Worm (Caenorhabditis elegans) whole organism, L4 larva: ENCODE measurements around the gene Y41D4B.15.
A peak's percentile ranks its signal among the peaks of the same experiment; 100 is the strongest.

Experiments used
- D1046.2 ChIP-seq: fragments of 200-800 bp; sonication (Bioruptor generic); IDR thresholded peaks from 2 replicates; pipeline ENCODE4 v1.3.6; 2022; ENCODE audit warnings: missing genetic modification characterization, missing compliant biosample characterization
- F44E2.7 ChIP-seq: fragments of 200-800 bp; sonication (Bioruptor generic); IDR thresholded peaks from 2 replicates; pipeline ENCODE4 v2.1.2; 2022; ENCODE audit warnings: missing genetic modification characterization, missing compliant biosample characterization
- R02D3.7 ChIP-seq: fragments of 150-350 bp; sonication (generic microtip); optimal IDR thresholded peaks from 3 replicates; lab custom pipeline; 2014; ENCODE audit warnings: missing biosample characterization, missing genetic modification characterization
- T26A8.4 ChIP-seq: fragments of 200-800 bp; sonication (Bioruptor generic); IDR thresholded peaks from 2 replicates; pipeline ENCODE4 v1.3.6; 2022; ENCODE audit warnings: missing genetic modification characterization, missing compliant biosample characterization
- Y48G9A.11 ChIP-seq: fragments of 200-800 bp; sonication (Bioruptor generic); IDR thresholded peaks from 2 replicates; pipeline ENCODE4 v1.3.6; 2022; ENCODE audit warnings: missing genetic modification reagents, missing genetic modification characterization, missing compliant biosample characterization
- Y75B8A.6 ChIP-seq: fragments of 200-800 bp; sonication (Bioruptor generic); IDR thresholded peaks from 2 replicates; pipeline ENCODE4 v1.3.6; 2022; ENCODE audit warnings: missing genetic modification reagents, missing genetic modification characterization, missing compliant biosample characterization
- ZK337.2 ChIP-seq: fragments of 200-800 bp; sonication (Bioruptor generic); IDR thresholded peaks from 2 replicates; pipeline ENCODE4 v1.3.6; 2022; ENCODE audit warnings: missing genetic modification reagents, missing genetic modification characterization, missing compliant biosample characterization
- ZK546.5 ChIP-seq, 2 experiments: sonication (generic microtip); optimal IDR thresholded peaks; 2 replicates each; lab custom pipeline; 2017; ENCODE audit warnings: missing biosample characterization in 2 of 2, missing genetic modification characterization in 2 of 2
- aha-1 ChIP-seq: fragments of 150-350 bp; peaks from one replicate; lab custom pipeline; 2014; ENCODE audit warnings: missing biosample characterization, missing genetic modification characterization
- aly-2 ChIP-seq: sonication (generic microtip); optimal IDR thresholded peaks from 2 replicates; lab custom pipeline; 2018; ENCODE audit warnings: missing biosample characterization, missing genetic modification characterization
- arid-1 ChIP-seq: fragments of 200-800 bp; sonication (Bioruptor generic); conservative IDR thresholded peaks from 2 replicates; pipeline ENCODE4 v1.3.6; 2022; ENCODE audit warnings: missing genetic modification reagents, missing genetic modification characterization, missing compliant biosample characterization
- attf-4 ChIP-seq: sonication (generic microtip); optimal IDR thresholded peaks from 3 replicates; lab custom pipeline; 2017; ENCODE audit warnings: missing biosample characterization, missing genetic modification characterization
- ceh-20 ChIP-seq: fragments of 200-800 bp; sonication (Bioruptor generic); IDR thresholded peaks from 2 replicates; pipeline ENCODE4 v1.3.6; 2022; ENCODE audit warnings: missing genetic modification reagents, missing genetic modification characterization, missing compliant biosample characterization
- ceh-28 ChIP-seq: fragments of 150-350 bp; optimal IDR thresholded peaks from 2 replicates; lab custom pipeline; 2014; ENCODE audit warnings: missing biosample characterization, missing genetic modification reagents, missing genetic modification characterization
- ceh-32 ChIP-seq: sonication (generic microtip); optimal IDR thresholded peaks from 2 replicates; lab custom pipeline; 2016; ENCODE audit warnings: mild to moderate bottlenecking, missing genetic modification characterization, missing compliant biosample characterization; ENCODE audit not compliant: poor library complexity
- ceh-44 ChIP-seq: fragments of 200-800 bp; sonication (Bioruptor generic); IDR thresholded peaks from 2 replicates; pipeline ENCODE4 v1.3.6; 2022; ENCODE audit warnings: missing genetic modification reagents, missing genetic modification characterization, missing compliant biosample characterization
- daf-16 ChIP-seq, 3 experiments: sonication (generic microtip); optimal IDR thresholded peaks; 2 replicates each; lab custom pipeline; 2016 to 2017; ENCODE audit warnings: missing genetic modification characterization in 3 of 3, missing genetic modification reagents in 3 of 3, mild to moderate bottlenecking in 2 of 3, missing compliant biosample characterization in 2 of 3, missing biosample characterization in 1 of 3, moderate library complexity in 1 of 3
- daf-19 ChIP-seq: fragments of 200-800 bp; sonication (Bioruptor generic); conservative IDR thresholded peaks from 2 replicates; pipeline ENCODE4 v1.3.6; 2022; ENCODE audit warnings: missing genetic modification characterization, missing compliant biosample characterization
- egl-43 ChIP-seq: fragments of 200-800 bp; sonication (Bioruptor generic); IDR thresholded peaks from 2 replicates; pipeline ENCODE4 v1.3.6; 2022; ENCODE audit warnings: missing genetic modification reagents, missing genetic modification characterization, missing compliant biosample characterization
- hif-1 ChIP-seq, 2 experiments: sonication (generic microtip); optimal IDR thresholded peaks; 2 replicates each; lab custom pipeline; 2016 to 2017; ENCODE audit warnings: missing compliant biosample characterization in 2 of 2, missing genetic modification characterization in 2 of 2, missing genetic modification reagents in 2 of 2, missing genotype in 2 of 2, mild to moderate bottlenecking in 1 of 2
- hmg-1.1 ChIP-seq: fragments of 200-800 bp; sonication (Bioruptor generic); IDR thresholded peaks from 2 replicates; pipeline ENCODE4 v1.3.6; 2022; ENCODE audit warnings: missing genetic modification reagents, missing genetic modification characterization, missing compliant biosample characterization
- jun-1 ChIP-seq: fragments of 150-350 bp; optimal IDR thresholded peaks from 2 replicates; lab custom pipeline; 2014; ENCODE audit warnings: missing biosample characterization, missing genetic modification reagents, missing genetic modification characterization
- lin-15B ChIP-seq: fragments of 150-350 bp; sonication (generic microtip); optimal IDR thresholded peaks from 3 replicates; lab custom pipeline; 2014; ENCODE audit warnings: missing biosample characterization, missing genetic modification characterization
- lin-39 ChIP-seq: fragments of 150-350 bp; optimal IDR thresholded peaks from 2 replicates; lab custom pipeline; 2014; ENCODE audit warnings: missing biosample characterization, missing genetic modification reagents, missing genetic modification characterization
- mdl-1 ChIP-seq, 2 experiments: fragments of 150-350 bp in 1 of 2; sonication (generic microtip) in 1 of 2; optimal IDR thresholded peaks; 2 replicates each; lab custom pipeline; 2014 to 2017; ENCODE audit warnings: missing biosample characterization in 2 of 2, missing genetic modification characterization in 2 of 2
- mxl-2 ChIP-seq: fragments of 200-800 bp; sonication (Bioruptor generic); conservative IDR thresholded peaks from 2 replicates; pipeline ENCODE4 v1.3.6; 2022; ENCODE audit warnings: missing genetic modification reagents, missing genetic modification characterization, missing compliant biosample characterization
- nhr-111 ChIP-seq: fragments of 200-800 bp; sonication (Bioruptor generic); optimal IDR thresholded peaks from 2 replicates; lab custom pipeline; 2018; ENCODE audit warnings: mild to moderate bottlenecking, missing genetic modification characterization, missing compliant biosample characterization
- nhr-25 ChIP-seq: sonication (generic microtip); optimal IDR thresholded peaks from 2 replicates; lab custom pipeline; 2017; ENCODE audit warnings: missing genetic modification characterization, mild to moderate bottlenecking, missing compliant biosample characterization, antibody characterized with exemption, moderate library complexity, borderline replicate concordance; ENCODE audit not compliant: insufficient read depth
- nhr-76 ChIP-seq: fragments of 150-350 bp; optimal IDR thresholded peaks from 2 replicates; lab custom pipeline; 2014; ENCODE audit warnings: missing biosample characterization, missing genetic modification characterization
- pqm-1 ChIP-seq: sonication (generic microtip); optimal IDR thresholded peaks from 2 replicates; lab custom pipeline; 2017; ENCODE audit warnings: missing biosample characterization, missing genetic modification characterization
- saeg-2 ChIP-seq: fragments of 200-800 bp; sonication (Bioruptor generic); IDR thresholded peaks from 2 replicates; pipeline ENCODE4 v1.3.6; 2022; ENCODE audit warnings: missing genetic modification reagents, missing genetic modification characterization, missing compliant biosample characterization
- sdz-12 ChIP-seq: fragments of 200-800 bp; sonication (Bioruptor generic); optimal IDR thresholded peaks from 2 replicates; lab custom pipeline; 2018; ENCODE audit warnings: mild to moderate bottlenecking, missing genetic modification characterization, missing compliant biosample characterization
- set-16 ChIP-seq: fragments of 200-800 bp; sonication (Bioruptor generic); IDR thresholded peaks from 2 replicates; pipeline ENCODE4 v1.3.6; 2022; ENCODE audit warnings: missing genetic modification reagents, missing genetic modification characterization, missing compliant biosample characterization
- tra-1 ChIP-seq: fragments of 200-800 bp; sonication (Bioruptor generic); IDR thresholded peaks from 2 replicates; pipeline ENCODE4 v1.3.6; 2022; ENCODE audit warnings: missing genetic modification reagents, missing genetic modification characterization, missing compliant biosample characterization
- unc-39 ChIP-seq: sonication (generic microtip); optimal IDR thresholded peaks from 2 replicates; lab custom pipeline; 2017; ENCODE audit warnings: missing biosample characterization, missing genetic modification characterization
- unc-62 ChIP-seq, 3 experiments: fragments of 150-350 bp in 1 of 3; sonication (generic microtip); optimal IDR thresholded peaks in 2 of 3; peaks in 1 of 3; 1 replicate in 1 of 3; 2 replicates in 2 of 3; lab custom pipeline; 2014 to 2017; ENCODE audit warnings: missing biosample characterization in 3 of 3, missing genetic modification characterization in 3 of 3, missing genetic modification reagents in 3 of 3, missing genotype in 1 of 3
- vab-7 ChIP-seq: fragments of 200-800 bp; sonication (Bioruptor generic); IDR thresholded peaks from 2 replicates; pipeline ENCODE4 v1.3.6; 2022; ENCODE audit warnings: missing genetic modification reagents, missing genetic modification characterization, missing compliant biosample characterization
- zag-1 ChIP-seq: fragments of 150-350 bp; optimal IDR thresholded peaks from 2 replicates; lab custom pipeline; 2014; ENCODE audit warnings: missing biosample characterization, missing genetic modification characterization
- zfp-2 ChIP-seq: sonication (generic microtip); optimal IDR thresholded peaks from 2 replicates; lab custom pipeline; 2016; ENCODE audit warnings: mild to moderate bottlenecking, missing genetic modification characterization, missing compliant biosample characterization
- ztf-7 ChIP-seq: fragments of 150-350 bp; optimal IDR thresholded peaks from 2 replicates; lab custom pipeline; 2014; ENCODE audit warnings: missing biosample characterization, missing genetic modification characterization

The Y41D4B.15 gene

DNA sequence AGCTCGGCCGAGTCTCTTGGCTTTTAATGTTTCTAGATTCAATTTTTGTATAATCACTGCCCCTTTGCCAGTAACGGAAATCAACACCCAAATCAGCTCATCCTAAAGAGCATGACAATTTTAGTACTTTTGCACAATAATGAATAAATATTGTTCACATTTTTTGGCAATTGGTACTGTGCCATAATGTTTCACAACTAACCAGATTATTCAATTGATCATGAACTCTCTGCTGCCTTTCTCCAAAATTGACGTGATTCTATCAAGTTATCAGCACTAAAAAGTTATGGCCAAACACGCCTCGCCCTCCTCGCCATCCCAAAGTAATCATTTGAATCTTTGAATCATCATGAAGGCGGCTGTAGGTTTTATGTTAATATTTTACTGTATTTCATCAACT, 2.0 kb upstream of the Y41D4B.15 start, which contains the start of gene hpo-6:
Gene hpo-6 (plus strand): TSS at position 301 of the 400 bp plus-strand sequence.
- TF ChIP-seq pqm-1 (tag; lab: Kevin White, UChicago) (peak; percentile 45), ztf-7 (tag; lab: Kevin White, UChicago) (no peak), mdl-1 (tag; optimal IDR thresholded peaks at IDR 0.05; lab: Kevin White, UChicago) (no peak), daf-16 (GFP tag; optimal IDR thresholded peaks at IDR 0.05; lab: Kevin White, UChicago) (no peak), daf-16 (tag; optimal IDR thresholded peaks at IDR 0.05; lab: Kevin White, UChicago) (peak; percentile 58)

DNA sequence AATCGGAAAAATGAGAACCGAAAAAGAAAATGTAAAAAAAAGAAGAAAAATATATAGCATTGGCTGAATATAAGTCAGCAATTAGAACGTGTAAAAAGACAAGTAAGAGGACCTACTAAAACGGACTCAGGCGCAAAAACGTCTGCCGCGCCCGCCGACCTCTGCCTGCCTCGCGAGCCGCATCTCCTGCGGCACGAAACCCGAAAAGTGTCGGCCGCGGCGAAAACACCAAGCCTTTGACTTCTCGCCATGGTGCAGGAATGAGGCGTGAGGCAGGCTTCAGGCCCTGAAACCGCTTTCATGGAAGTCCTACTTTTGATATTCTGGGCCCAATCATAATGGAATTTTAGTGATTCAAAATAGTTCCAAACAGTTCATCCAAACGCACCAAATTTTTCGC, 1.8 kb downstream of the Y41D4B.15 start:
- TF ChIP-seq set-16 (GFP tag; lab: Robert Waterston, UW) (peak; percentile 90), R02D3.7 (no peak)

DNA sequence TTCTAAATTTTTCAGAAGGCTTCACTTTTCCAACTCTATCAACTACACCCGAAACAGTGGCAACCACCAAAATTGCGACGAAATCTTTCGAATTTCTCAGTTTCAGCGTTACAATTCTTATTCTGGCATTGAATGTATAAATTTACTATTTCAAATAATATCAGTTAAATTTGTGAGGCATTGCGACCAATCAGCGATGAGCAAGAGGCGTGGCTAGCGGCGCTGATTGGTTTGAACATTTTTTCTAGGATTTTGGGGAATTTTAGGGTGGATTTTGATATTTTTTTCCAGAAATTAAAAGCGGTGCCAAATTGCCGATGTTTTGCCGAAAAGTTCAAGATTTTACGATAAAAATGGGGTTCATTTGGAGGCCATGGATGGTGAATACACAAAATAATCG, 3.7 kb downstream of the Y41D4B.15 start:
- TF ChIP-seq Y48G9A.11 (0 out of 2 replicates have a peak, but pooled peaks have one; percentile 6), aha-1 (tag; lab: Kevin White, UChicago) (peak; percentile 83), attf-4 (no peak), zag-1 (tag; lab: Kevin White, UChicago) (no peak), zfp-2 (tag; lab: Kevin White, UChicago) (no peak), hmg-1.1 (no peak)

DNA sequence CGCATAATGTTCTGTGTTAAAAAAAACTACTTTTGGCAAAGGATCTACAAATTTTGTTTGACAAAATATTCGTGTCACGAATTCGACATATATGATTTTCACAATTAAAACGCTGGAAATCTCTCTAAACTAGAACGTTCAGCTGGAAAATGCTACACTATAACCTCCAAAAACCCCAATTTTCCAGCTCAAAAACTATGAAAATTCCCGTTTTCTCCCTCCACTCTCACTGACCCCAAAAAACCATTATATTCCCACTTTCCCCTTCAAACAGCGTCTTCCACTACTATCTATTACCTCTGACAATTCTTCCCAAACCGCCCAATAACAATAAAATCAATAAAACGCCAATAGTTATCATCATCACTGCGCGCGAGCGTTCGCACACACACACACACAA, 12.8 kb downstream of the Y41D4B.15 start, which contains the start of gene Y41D4B.14:
Gene Y41D4B.14 (plus strand): TSS at position 301 of the 400 bp plus-strand sequence.
- TF ChIP-seq arid-1 (GFP tag; lab: Robert Waterston, UW) (no peak), aha-1 (tag; lab: Kevin White, UChicago) (peak; percentile 0), ceh-32 (no peak)

DNA sequence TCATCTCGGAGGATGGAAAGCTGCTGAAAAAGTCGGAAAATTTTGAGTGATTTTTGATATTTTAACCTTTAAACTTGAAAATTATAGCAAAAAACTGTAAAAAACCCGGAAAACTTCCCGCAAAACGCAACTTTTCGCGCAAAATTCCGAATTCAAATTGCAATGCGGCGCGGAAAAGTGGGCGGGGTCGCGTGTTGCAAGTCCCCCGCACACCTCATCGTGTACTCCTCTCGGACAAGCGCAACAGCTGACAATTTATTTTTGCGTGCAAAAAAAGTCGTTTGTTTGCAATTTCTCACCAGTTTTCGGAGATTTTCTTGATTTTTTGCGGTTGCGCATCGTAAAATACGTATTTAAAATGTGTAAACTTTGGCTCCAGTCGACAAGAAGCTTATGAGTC, 31.9 kb downstream of the Y41D4B.15 start, which contains the start of gene npp-8:
Gene npp-8 (minus strand): TSS at position 23 of the 400 bp plus-strand sequence.
- no peak for TF ChIP-seq ceh-28 (tag; lab: Kevin White, UChicago)
- peak; percentile 60; the same call in 1 of the 2 replicates for TF ChIP-seq tra-1 (GFP tag; lab: Robert Waterston, UW)
- TF ChIP-seq jun-1 (tag; lab: Kevin White, UChicago) = no peak
- peak; percentile 67 for TF ChIP-seq nhr-25
- no peak for TF ChIP-seq ceh-32
- TF ChIP-seq mdl-1 (tag; optimal IDR thresholded peaks at IDR 0.05; lab: Kevin White, UChicago) = peak in 1 of 2 experiments; percentile 33
- no peak for TF ChIP-seq nhr-111 (GFP tag; lab: Kevin White, UChicago)
- peak; percentile 82 for TF ChIP-seq ceh-20
- peak; percentile 43 for TF ChIP-seq lin-15B (tag; lab: Kevin White, UChicago)
- TF ChIP-seq mxl-2 (GFP tag; lab: Robert Waterston, UW) = 0 out of 2 replicates have a peak, but pooled peaks have one; percentile 48
- no peak for TF ChIP-seq R02D3.7
- no peak for TF ChIP-seq Y75B8A.6
- TF ChIP-seq ceh-44 (GFP tag; lab: Robert Waterston, UW) = 0 out of 2 replicates have a peak, but pooled peaks have one; percentile 22
- TF ChIP-seq D1046.2 (GFP tag; lab: Robert Waterston, UW) = peak; percentile 90
- no peak for TF ChIP-seq lin-39 (tag; lab: Kevin White, UChicago)
- TF ChIP-seq hif-1 (tag; optimal IDR thresholded peaks at IDR 0.05; lab: Kevin White, UChicago) = peak in 1 of 2 experiments; percentile 85
- no peak for TF ChIP-seq unc-39 (tag; lab: Kevin White, UChicago)
- peak; percentile 73 for TF ChIP-seq ztf-7 (tag; lab: Kevin White, UChicago)
- TF ChIP-seq egl-43 = peak; percentile 61; the same call in 1 of the 2 replicates
- 0 out of 2 replicates have a peak, but pooled peaks have one; percentile 67 for TF ChIP-seq saeg-2 (GFP tag; lab: Robert Waterston, UW)
- TF ChIP-seq aly-2 (tag; lab: Kevin White, UChicago) = no peak
- TF ChIP-seq nhr-76 (tag; lab: Kevin White, UChicago) = no peak
- TF ChIP-seq T26A8.4 (GFP tag; lab: Robert Waterston, UW) = peak; percentile 86
- TF ChIP-seq ZK546.5 (tag; optimal IDR thresholded peaks at IDR 0.05; lab: Kevin White, UChicago) = no peak
- TF ChIP-seq vab-7 (GFP tag; lab: Robert Waterston, UW) = peak; percentile 74
- TF ChIP-seq zfp-2 (tag; lab: Kevin White, UChicago) = peak; percentile 33
- TF ChIP-seq ZK337.2 (GFP tag; lab: Robert Waterston, UW) = 0 out of 2 replicates have a peak, but pooled peaks have one; percentile 32
- 0 out of 2 replicates have a peak, but pooled peaks have one; percentile 26 for TF ChIP-seq set-16 (GFP tag; lab: Robert Waterston, UW)
- TF ChIP-seq F44E2.7 (GFP tag; lab: Robert Waterston, UW) = no peak
- no peak for TF ChIP-seq daf-19 (GFP tag; lab: Robert Waterston, UW)
- peak in 1 of 2 experiments; percentile 98 for TF ChIP-seq unc-62 (GFP tag; optimal IDR thresholded peaks at IDR 0.05 in 1 of 2; lab: Kevin White, UChicago)
- TF ChIP-seq unc-62 (tag; optimal IDR thresholded peaks at IDR 0.05; lab: Kevin White, UChicago) = no peak
- TF ChIP-seq sdz-12 = no peak
- peak; percentile 27; the same call in 1 of the 2 replicates for TF ChIP-seq Y48G9A.11
